Worm (Caenorhabditis elegans) whole organism, young adult: ENCODE results near the gene asp-5.

ENCODE experiments used
- B0261.1 ChIP-seq: sonication (generic microtip); optimal IDR thresholded peaks from 2 replicates; lab custom pipeline; 2016; ENCODE audit warnings: mild to moderate bottlenecking, missing genetic modification characterization, moderate library complexity, missing compliant biosample characterization
- F10E7.11 ChIP-seq: sonication (generic microtip); optimal IDR thresholded peaks from 2 replicates; lab custom pipeline; 2017; ENCODE audit warnings: mild to moderate bottlenecking, missing genetic modification characterization, moderate library complexity, missing compliant biosample characterization
- F22D6.2 ChIP-seq: sonication (generic microtip); optimal IDR thresholded peaks from 2 replicates; lab custom pipeline; 2016; ENCODE audit warnings: mild to moderate bottlenecking, missing genetic modification characterization, missing compliant biosample characterization
- F52B5.7 ChIP-seq: sonication (generic microtip); optimal IDR thresholded peaks from 2 replicates; lab custom pipeline; 2016; ENCODE audit warnings: mild to moderate bottlenecking, missing genetic modification characterization, missing compliant biosample characterization
- F55B11.4 ChIP-seq: sonication (generic microtip); optimal IDR thresholded peaks from 2 replicates; lab custom pipeline; 2016; ENCODE audit warnings: missing compliant biosample characterization, missing genetic modification characterization, borderline replicate concordance; ENCODE audit not compliant: insufficient read depth
- K12H6.12 ChIP-seq: fragments of 200-800 bp; sonication (Bioruptor generic); optimal IDR thresholded peaks from 2 replicates; lab custom pipeline; 2018; ENCODE audit warnings: mild to moderate bottlenecking, missing genetic modification characterization, missing compliant biosample characterization
- T26A5.8 ChIP-seq: sonication (generic microtip); optimal IDR thresholded peaks from 2 replicates; lab custom pipeline; 2016; ENCODE audit warnings: missing genetic modification characterization, missing compliant biosample characterization
- Y79H2A.3 ChIP-seq: fragments of 200-800 bp; sonication (Bioruptor generic); conservative IDR thresholded peaks from 2 replicates; pipeline ENCODE4 v1.3.6; 2022; ENCODE audit warnings: missing genetic modification reagents, missing genetic modification characterization, missing compliant biosample characterization
- ZK185.1 ChIP-seq: sonication (generic microtip); optimal IDR thresholded peaks from 2 replicates; lab custom pipeline; 2016; ENCODE audit warnings: mild to moderate bottlenecking, missing genetic modification characterization, missing compliant biosample characterization; ENCODE audit not compliant: poor library complexity, severe bottlenecking
- ccch-3 ChIP-seq: fragments of 200-800 bp; sonication (Bioruptor generic); optimal IDR thresholded peaks from 2 replicates; lab custom pipeline; 2018; ENCODE audit warnings: mild to moderate bottlenecking, missing genetic modification characterization, missing compliant biosample characterization
- cebp-1 ChIP-seq, 2 experiments: fragments of 200-800 bp in 1 of 2; sonication (Bioruptor generic) in 1 of 2; sonication (generic microtip) in 1 of 2; IDR thresholded peaks in 1 of 2; optimal IDR thresholded peaks in 1 of 2; 2 replicates each; pipeline versions ENCODE4 v1.3.6 to Lab custom; 2017 to 2022; ENCODE audit warnings: missing compliant biosample characterization in 2 of 2, missing genetic modification characterization in 2 of 2, mild to moderate bottlenecking in 1 of 2, missing genetic modification reagents in 1 of 2, moderate library complexity in 1 of 2
- ceh-27 ChIP-seq: fragments of 200-800 bp; sonication (Bioruptor generic); optimal IDR thresholded peaks from 2 replicates; lab custom pipeline; 2018; ENCODE audit warnings: mild to moderate bottlenecking, missing genetic modification characterization, moderate library complexity, missing compliant biosample characterization
- ceh-40 ChIP-seq: fragments of 200-800 bp; sonication (Bioruptor generic); IDR thresholded peaks from 2 replicates; pipeline ENCODE4 v1.3.6; 2022; ENCODE audit warnings: missing genetic modification characterization, missing compliant biosample characterization
- ceh-79 ChIP-seq: sonication (generic microtip); optimal IDR thresholded peaks from 2 replicates; lab custom pipeline; 2017; ENCODE audit warnings: mild to moderate bottlenecking, missing genetic modification characterization, missing compliant biosample characterization
- die-1 ChIP-seq: sonication (generic microtip); optimal IDR thresholded peaks from 2 replicates; lab custom pipeline; 2016; ENCODE audit warnings: missing genotype, mild to moderate bottlenecking, missing genetic modification characterization, missing compliant biosample characterization
- dox-1 ChIP-seq: fragments of 200-800 bp; sonication (Bioruptor generic); IDR thresholded peaks from 2 replicates; pipeline ENCODE4 v1.3.6; 2022; ENCODE audit warnings: missing genetic modification reagents, missing genetic modification characterization, missing compliant biosample characterization
- efl-1 ChIP-seq: fragments of 150-350 bp; optimal IDR thresholded peaks from 2 replicates; lab custom pipeline; 2014; ENCODE audit warnings: missing biosample characterization, missing genetic modification reagents, missing genetic modification characterization
- gei-17 ChIP-seq: fragments of 200-800 bp; sonication (Bioruptor generic); optimal IDR thresholded peaks from 2 replicates; lab custom pipeline; 2018; ENCODE audit warnings: mild to moderate bottlenecking, missing genetic modification characterization, missing compliant biosample characterization
- let-526 ChIP-seq: fragments of 200-800 bp; sonication (Bioruptor generic); IDR thresholded peaks from 2 replicates; pipeline ENCODE4 v1.3.6; 2022; ENCODE audit warnings: missing genetic modification reagents, missing genetic modification characterization, missing compliant biosample characterization
- lin-35 ChIP-seq, 3 experiments: fragments of 150-350 bp in 2 of 3; sonication (generic microtip) in 1 of 3; optimal IDR thresholded peaks; 2 replicates each; lab custom pipeline; 2014 to 2018; ENCODE audit warnings: missing biosample characterization in 3 of 3, missing genetic modification characterization in 3 of 3, missing genetic modification reagents in 3 of 3
- madf-6 ChIP-seq: fragments of 200-800 bp; sonication (Bioruptor generic); IDR thresholded peaks from 2 replicates; pipeline ENCODE4 v1.3.6; 2022; ENCODE audit warnings: missing genetic modification reagents, missing genetic modification characterization, missing compliant biosample characterization
- mcd-1 ChIP-seq: fragments of 200-800 bp; sonication (Bioruptor generic); IDR thresholded peaks from 2 replicates; pipeline ENCODE4 v1.3.6; 2022; ENCODE audit warnings: missing genetic modification reagents, missing genetic modification characterization, missing compliant biosample characterization
- nfya-1 ChIP-seq: sonication (generic microtip); optimal IDR thresholded peaks from 2 replicates; lab custom pipeline; 2017; ENCODE audit warnings: antibody characterized with exemption, missing compliant biosample characterization, missing genetic modification characterization, borderline replicate concordance; ENCODE audit not compliant: insufficient read depth
- nfya-2 ChIP-seq: fragments of 200-800 bp; sonication (Bioruptor generic); IDR thresholded peaks from 2 replicates; pipeline ENCODE4 v1.3.6; 2022; ENCODE audit warnings: missing genetic modification reagents, missing genetic modification characterization, missing compliant biosample characterization
- nhr-27 ChIP-seq: fragments of 200-800 bp; sonication (Bioruptor generic); optimal IDR thresholded peaks from 2 replicates; lab custom pipeline; 2018; ENCODE audit warnings: mild to moderate bottlenecking, missing genetic modification characterization, moderate library complexity, missing compliant biosample characterization
- nhr-80 ChIP-seq: sonication (generic microtip); optimal IDR thresholded peaks from 2 replicates; lab custom pipeline; 2016; ENCODE audit warnings: missing genetic modification characterization, missing compliant biosample characterization
- pha-4 ChIP-seq: fragments of 150-350 bp; sonication (generic microtip); optimal IDR thresholded peaks from 2 replicates; lab custom pipeline; 2014; ENCODE audit warnings: missing biosample characterization, missing genetic modification reagents, missing genetic modification characterization
- repo-1 ChIP-seq: sonication (generic microtip); optimal IDR thresholded peaks from 2 replicates; lab custom pipeline; 2017; ENCODE audit warnings: mild to moderate bottlenecking, missing genetic modification characterization, missing compliant biosample characterization
- sea-2 ChIP-seq: fragments of 200-800 bp; sonication (Bioruptor generic); IDR thresholded peaks from 2 replicates; pipeline ENCODE4 v1.3.6; 2022; ENCODE audit warnings: missing genetic modification characterization, missing compliant biosample characterization
- unc-130 ChIP-seq: sonication (generic microtip); optimal IDR thresholded peaks from 2 replicates; lab custom pipeline; 2016; ENCODE audit warnings: missing genetic modification reagents, missing genetic modification characterization, missing compliant biosample characterization
- ztf-26 ChIP-seq: sonication (generic microtip); optimal IDR thresholded peaks from 2 replicates; lab custom pipeline; 2017; ENCODE audit warnings: missing genetic modification characterization, missing compliant biosample characterization

asp-5 gene

ce11 chrV:8304461-8305195 lies 32.4 kb downstream of the asp-5 start, which contains the start of gene W02D7.11:
TSS of gene W02D7.11 (minus strand) at chrV:8304511.
- TF ChIP-seq ceh-40 (GFP tag; lab: Robert Waterston, UW) (no peak), repo-1 (tag; lab: Kevin White, UChicago) (no peak), nhr-27 (no peak), unc-130 (no peak), T26A5.8 (no peak), ztf-26 (tag; lab: Kevin White, UChicago) (no peak), lin-35 (GFP tag; optimal IDR thresholded peaks at IDR 0.05; lab: Kevin White, UChicago) (no peak)

- TF ChIP-seq nhr-80 (peak; percentile 59), let-526 (GFP tag; lab: Robert Waterston, UW) (peak; percentile 24; the same call in 1 of the 2 replicates), K12H6.12 (tag; lab: Kevin White, UChicago) (no peak), mcd-1 (no peak)
Observed at ce11 chrV:8305940-8306339, 33.8 kb downstream of the asp-5 start.

- TF ChIP-seq ceh-27 (no peak), Y79H2A.3 (GFP tag; lab: Robert Waterston, UW) (no peak), cebp-1 (GFP tag; IDR thresholded peaks at IDR 0.05; lab: Robert Waterston, UW) (no peak), cebp-1 (tag; optimal IDR thresholded peaks at IDR 0.05; lab: Kevin White, UChicago) (no peak), gei-17 (no peak), F10E7.11 (tag; lab: Kevin White, UChicago) (no peak), dox-1 (GFP tag; lab: Robert Waterston, UW) (no peak), nfya-2 (no peak), F52B5.7 (tag; lab: Kevin White, UChicago) (no peak), ZK185.1 (tag; lab: Kevin White, UChicago) (no peak), nfya-1 (tag; lab: Kevin White, UChicago) (no peak), pha-4 (no peak), ccch-3 (GFP tag; lab: Kevin White, UChicago) (no peak)
- TF ChIP-seq, all 124 proteins: peak for 0
Observed at ce11 chrV:8306366-8306765, 34.2 kb downstream of the asp-5 start, which contains the start of gene W02D7.8. TSS of gene W02D7.8 (minus strand) at chrV:8306466.

ce11 chrV:8307013-8307412 lies 34.8 kb downstream of the asp-5 start:
- TF ChIP-seq die-1 (tag; lab: Kevin White, UChicago) (no peak), sea-2 (GFP tag; lab: Robert Waterston, UW) (no peak), B0261.1 (no peak), F22D6.2 (tag; lab: Kevin White, UChicago) (no peak), nhr-80 (peak; percentile 82), F55B11.4 (tag; lab: Kevin White, UChicago) (no peak)

ce11 chrV:8307681-8308080 lies 35.5 kb downstream of the asp-5 start, which contains the start of gene clec-218:
TSS of gene clec-218 (plus strand) at chrV:8307942.
- no peak for TF ChIP-seq efl-1 (GFP tag; lab: Kevin White, UChicago)
- no peak for TF ChIP-seq madf-6
- no peak for TF ChIP-seq die-1 (tag; lab: Kevin White, UChicago)
- no peak for TF ChIP-seq ceh-79 (tag; lab: Kevin White, UChicago)
- TF ChIP-seq nhr-80: peak; percentile 48
